Worm (Caenorhabditis elegans) whole organism, L2 larva: Measurements from ENCODE around the gene pdhb-1.

Experiments used
- Y55F3AM.14 ChIP-seq: fragments of 200-800 bp; sonication (Bioruptor generic); optimal IDR thresholded peaks from 2 replicates; lab custom pipeline; 2018; ENCODE audit warnings: mild to moderate bottlenecking, missing genetic modification characterization, missing compliant biosample characterization
- ama-1 ChIP-seq: fragments of 150-350 bp; optimal IDR thresholded peaks from 2 replicates; lab custom pipeline; 2018; ENCODE audit warnings: inconsistent platforms
- egl-27 ChIP-seq: sonication (generic microtip); optimal IDR thresholded peaks from 3 replicates; lab custom pipeline; 2017; ENCODE audit warnings: missing biosample characterization, missing genetic modification reagents, missing genetic modification characterization
- lsy-2 ChIP-seq, 2 experiments: fragments of 150-350 bp in 1 of 2; sonication (generic microtip) in 1 of 2; optimal IDR thresholded peaks; 2 replicates each; lab custom pipeline; 2014 to 2017; ENCODE audit warnings: missing biosample characterization in 2 of 2, missing genetic modification characterization in 2 of 2
- nhr-237 ChIP-seq: fragments of 150-350 bp; optimal IDR thresholded peaks from 2 replicates; lab custom pipeline; 2014; ENCODE audit warnings: missing biosample characterization, missing genetic modification characterization
- snpc-4 ChIP-seq: fragments of 150-350 bp; optimal IDR thresholded peaks from 2 replicates; lab custom pipeline; 2014; ENCODE audit warnings: missing biosample characterization, missing genetic modification characterization
- unc-39 ChIP-seq: fragments of 150-350 bp; optimal IDR thresholded peaks from 2 replicates; lab custom pipeline; 2014; ENCODE audit warnings: missing biosample characterization, missing genetic modification characterization
- ztf-11 ChIP-seq: sonication (generic microtip); optimal IDR thresholded peaks from 2 replicates; lab custom pipeline; 2017; ENCODE audit warnings: missing biosample characterization, missing genetic modification characterization
- ztf-4 ChIP-seq: fragments of 150-350 bp; optimal IDR thresholded peaks from 2 replicates; lab custom pipeline; 2014; ENCODE audit warnings: missing biosample characterization, missing genetic modification characterization

DNA sequence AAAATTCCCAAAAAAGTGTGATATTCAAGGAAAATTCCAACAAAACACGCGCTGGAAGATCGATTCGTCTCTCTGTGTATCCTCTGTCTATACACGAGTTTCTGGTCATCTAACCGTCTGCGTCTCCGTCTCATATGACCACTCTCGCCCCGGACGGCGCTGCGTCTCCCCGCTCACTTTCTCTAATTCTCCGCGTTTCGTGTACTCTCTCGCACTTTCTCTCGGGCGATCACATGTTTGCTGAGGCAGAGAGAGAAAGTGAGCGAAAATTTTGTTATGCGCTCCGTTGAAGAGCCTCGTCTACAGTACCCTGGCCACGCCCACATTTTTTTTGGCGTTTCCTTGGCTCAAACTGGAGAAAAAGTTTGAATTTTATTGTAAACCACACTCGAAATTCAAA, 14.9 kb upstream of the pdhb-1 start:
- no peak for TF ChIP-seq unc-39
- no peak for TF ChIP-seq ztf-11 (tag; lab: Kevin White, UChicago)
- TF ChIP-seq ztf-4 (tag; lab: Kevin White, UChicago) = peak; percentile 81
- peak; percentile 4 for TF ChIP-seq nhr-237 (tag; lab: Kevin White, UChicago)
- TF ChIP-seq ama-1 (lab: Kevin White, UChicago) = no peak
- TF ChIP-seq Y55F3AM.14 (GFP tag; lab: Kevin White, UChicago) = peak; percentile 70
- TF ChIP-seq snpc-4 = peak; percentile 25
- TF ChIP-seq lsy-2 (tag; optimal IDR thresholded peaks at IDR 0.05; lab: Kevin White, UChicago) = peak; percentile 85 to 96
- TF ChIP-seq egl-27 (tag; lab: Kevin White, UChicago) = peak; percentile 82
